Fruit fly (Drosophila melanogaster): Measurements from ENCODE around the gene Dref.

Gene Dref

DNA sequence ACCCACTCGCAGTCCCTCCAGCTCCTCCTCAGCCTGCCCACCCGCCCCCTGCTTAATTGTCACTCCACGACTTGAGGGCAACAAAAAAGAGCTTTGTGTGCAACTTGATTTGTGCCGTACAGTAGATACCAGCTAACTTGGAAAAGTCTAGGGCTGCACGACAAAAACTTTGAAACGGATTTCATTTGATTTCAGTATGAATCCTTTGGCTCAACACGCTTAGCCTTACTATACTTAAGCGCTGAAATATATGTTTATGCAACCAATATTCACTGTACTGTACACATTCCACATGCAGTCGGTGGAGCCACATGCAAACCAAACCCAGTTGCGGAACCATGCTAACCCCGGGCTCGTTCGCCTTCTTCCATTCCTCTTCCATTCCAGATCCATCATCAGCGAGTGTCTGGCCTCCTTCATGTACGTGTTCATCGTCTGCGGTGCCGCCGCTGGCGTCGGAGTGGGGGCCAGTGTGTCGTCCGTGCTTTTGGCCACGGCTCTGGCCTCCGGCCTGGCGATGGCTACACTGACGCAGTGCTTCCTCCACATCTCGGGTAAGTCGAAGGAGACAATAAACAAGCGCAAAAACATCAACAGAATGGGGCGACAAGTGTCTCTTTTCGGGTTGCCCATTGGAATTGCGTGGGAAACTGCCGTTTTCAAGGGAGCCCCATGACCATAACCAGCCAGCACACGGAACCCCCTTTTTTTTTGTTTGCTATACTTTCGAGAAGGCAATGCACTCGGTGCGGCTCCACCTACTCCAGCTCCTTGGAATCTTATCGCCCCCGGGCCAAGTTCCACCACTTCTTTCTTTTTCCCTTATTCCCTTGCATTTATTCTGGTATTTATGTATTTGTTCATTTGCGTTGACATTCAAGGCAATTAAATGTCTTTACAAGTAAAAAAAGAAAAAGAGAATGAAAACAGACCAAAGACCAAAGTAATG, 19.6 kb upstream of the Dref start (continued):
- TF ChIP-seq seq (GFP tag; IDR thresholded peaks at IDR 0.05) (no peak), Usf (GFP tag; optimal IDR thresholded peaks at IDR 0.05) (no peak), chif (GFP tag; optimal IDR thresholded peaks at IDR 0.05) (peak; percentile 11 to 31), MBD-R2 (GFP tag; IDR thresholded peaks at IDR 0.05) (no peak), vfl (GFP tag; optimal IDR thresholded peaks at IDR 0.05) (no peak), CG8924 (tag; optimal IDR thresholded peaks at IDR 0.05) (peak; percentile 22), fd102C (GFP tag; optimal IDR thresholded peaks at IDR 0.05) (no peak), CG1024 (GFP tag; IDR thresholded peaks at IDR 0.05) (peak; percentile 70), dpn (GFP tag; optimal IDR thresholded peaks at IDR 0.05) (peak; percentile 20 to 56), ken (GFP tag; IDR thresholded peaks at IDR 0.05) (peak; percentile 72), CG7271 (tag; optimal IDR thresholded peaks at IDR 0.05) (no peak), gem (tag; optimal IDR thresholded peaks at IDR 0.05) (peak; percentile 63), CG10979 (tag; optimal IDR thresholded peaks at IDR 0.05) (peak; percentile 77), ara (GFP tag; IDR thresholded peaks at IDR 0.05) (peak; percentile 74), schlank (tag; optimal IDR thresholded peaks at IDR 0.05) (no peak), Mad (GFP tag; optimal IDR thresholded peaks at IDR 0.05) (no peak), CG31224 (GFP tag; IDR thresholded peaks at IDR 0.05) (no peak), CG14710 (tag; optimal IDR thresholded peaks at IDR 0.05) (peak; percentile 47), CG32767 (GFP tag; IDR thresholded peaks at IDR 0.05) (no peak; the same call in 1 of the 2 replicates), MTF-1 (GFP tag; optimal IDR thresholded peaks at IDR 0.05; ENCODE audit: borderline replicate concordance) (no peak), Max (GFP tag; optimal IDR thresholded peaks at IDR 0.05) (no peak), Hey (tag; optimal IDR thresholded peaks at IDR 0.05) (no peak), CG15514 (GFP tag; optimal IDR thresholded peaks at IDR 0.05) (no peak), unc-4 (GFP tag; IDR thresholded peaks at IDR 0.05; ENCODE audit: partially characterized antibody) (no peak), Hr39 (optimal IDR thresholded peaks at IDR 0.05) (no peak), CG30403 (GFP tag; optimal IDR thresholded peaks at IDR 0.05) (peak; percentile 8), CG17328 (GFP tag; IDR thresholded peaks at IDR 0.05) (peak; percentile 73), CG17829 (tag; optimal IDR thresholded peaks at IDR 0.05) (peak; percentile 65), otp (GFP tag; IDR thresholded peaks at IDR 0.05) (peak; percentile 70; the same call in 2 of the 3 replicates), CG8089 (GFP tag; optimal IDR thresholded peaks at IDR 0.05) (no peak), scrt (GFP tag; optimal IDR thresholded peaks at IDR 0.05) (no peak), CG18262 (tag; optimal IDR thresholded peaks at IDR 0.05) (peak; percentile 68), twi (tag; optimal IDR thresholded peaks at IDR 0.05) (no peak), CG1602 (GFP tag; optimal IDR thresholded peaks at IDR 0.05) (no peak), CG8388 (GFP tag; optimal IDR thresholded peaks at IDR 0.05) (peak; percentile 50), CG1233 (GFP tag; optimal IDR thresholded peaks at IDR 0.05) (peak; percentile 6), CG18011 (GFP tag; optimal IDR thresholded peaks at IDR 0.05) (no peak), vvl (GFP tag; IDR thresholded peaks at IDR 0.05) (peak; percentile 87), prd (optimal IDR thresholded peaks at IDR 0.05) (no peak), prd (GFP tag; IDR thresholded peaks at IDR 0.05) (peak; percentile 72; the same call in 2 of the 3 replicates), CG10366 (GFP tag; IDR thresholded peaks at IDR 0.05) (peak; percentile 42; the same call in 1 of the 2 replicates), eve (GFP tag; optimal IDR thresholded peaks at IDR 0.05) (no peak), CG11085 (GFP tag; IDR thresholded peaks at IDR 0.05) (peak; percentile 24; the same call in 1 of the 2 replicates), sr (GFP tag; IDR thresholded peaks at IDR 0.05) (0 out of 3 replicates have a peak, but pooled peaks have one; percentile 33), CG11695 (GFP tag; IDR thresholded peaks at IDR 0.05) (no peak), zfh2 (GFP tag; optimal IDR thresholded peaks at IDR 0.05) (no peak), crc (GFP tag; optimal IDR thresholded peaks at IDR 0.05) (no peak), sim (GFP tag; IDR thresholded peaks at IDR 0.05) (peak; percentile 59; the same call in 1 of the 2 replicates), Meics (GFP tag; optimal IDR thresholded peaks at IDR 0.05) (no peak)

All from whole organism, embryonic.